Fruit fly (Drosophila melanogaster) whole organism: Measurements from ENCODE around the gene yem.

Experiments
- CG8478 ChIP-seq: fragments of >200 bp; optimal IDR thresholded peaks from 2 replicates; lab custom pipeline; 2018; ENCODE audit warnings: inconsistent platforms
- Dll ChIP-seq: fragments of >200 bp; optimal IDR thresholded peaks from 2 replicates; lab custom pipeline; 2017
- EcR ChIP-seq, 2 experiments: fragments of >200 bp; optimal IDR thresholded peaks; 2 replicates each; lab custom pipeline; 2017; ENCODE audit warnings: missing biosample characterization in 2 of 2, missing genetic modification characterization in 2 of 2, missing genetic modification reagents in 2 of 2
- pan ChIP-seq: fragments of >200 bp; optimal IDR thresholded peaks from 2 replicates; lab custom pipeline; 2017
- psq ChIP-seq: fragments of >200 bp; optimal IDR thresholded peaks from 2 replicates; lab custom pipeline; 2017
- usp ChIP-seq: fragments of >200 bp; optimal IDR thresholded peaks from 2 replicates; lab custom pipeline; 2017; ENCODE audit warnings: missing biosample characterization, missing genetic modification characterization, mixed read lengths

yem gene

DNA sequence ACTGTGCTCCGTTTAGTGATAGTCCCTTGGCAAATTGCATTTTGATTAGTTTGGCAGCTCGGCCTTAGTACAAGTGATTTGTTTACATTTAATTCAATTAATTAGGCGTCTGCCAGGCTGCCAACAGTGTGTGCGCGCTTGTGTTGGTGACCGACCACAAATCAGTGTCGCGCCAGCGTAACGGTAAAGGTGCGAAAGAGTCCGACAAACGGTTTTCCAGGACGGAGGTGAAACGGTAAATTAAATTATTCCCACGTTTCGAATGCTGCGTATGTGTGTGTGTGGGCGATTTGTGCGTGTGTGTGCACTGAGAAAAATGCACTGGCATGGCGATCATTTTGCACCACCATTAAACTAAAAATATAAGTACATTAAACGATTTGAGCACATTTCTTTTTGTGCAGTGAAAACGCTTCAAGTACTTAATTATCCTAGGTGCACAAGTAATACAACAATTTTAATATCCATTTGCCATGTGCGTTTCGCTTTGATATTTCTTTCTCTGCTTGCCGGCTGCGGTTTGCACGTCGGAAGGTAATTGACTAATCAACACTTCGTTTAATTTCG, 16.4 kb upstream of the yem start:
- TF ChIP-seq CG8478 (lab: Kevin White, UChicago) (no peak), usp (no peak), Dll (lab: Kevin White, UChicago) (no peak), EcR (GFP tag; optimal IDR thresholded peaks at IDR 0.05; lab: Kevin White, UChicago) (no peak), pan (lab: Kevin White, UChicago) (no peak), psq (lab: Kevin White, UChicago) (no peak)

DNA sequence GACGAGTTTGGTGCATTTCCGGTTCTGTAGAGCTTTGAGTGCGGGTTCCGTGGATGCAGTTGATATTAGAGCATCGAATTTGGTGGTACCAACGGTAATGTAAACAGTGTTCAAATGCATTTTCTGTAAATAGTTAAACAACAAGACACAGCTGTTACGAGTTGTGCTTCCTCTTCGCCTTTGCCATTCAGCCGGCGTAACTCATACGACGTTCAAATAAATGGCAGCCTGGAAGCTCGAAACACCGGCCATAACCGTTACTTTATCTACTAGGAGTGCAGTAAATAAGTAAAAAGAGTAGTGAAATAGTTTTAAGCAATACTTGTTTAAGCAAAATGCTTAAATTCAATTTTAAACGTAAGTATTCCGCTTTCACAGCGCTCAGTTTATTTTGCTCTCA, 15.7 kb upstream of the yem start, which contains the start of the genes Alg13 and superdeath:
Gene Alg13, minus strand, starts transcription at position 167 of the 400 bp plus-strand sequence.
Gene superdeath, plus strand, starts transcription at position 256 of the 400 bp plus-strand sequence.
- TF ChIP-seq EcR (GFP tag; optimal IDR thresholded peaks at IDR 0.05; lab: Kevin White, UChicago): no peak
- no peak for TF ChIP-seq Dll (lab: Kevin White, UChicago)
- TF ChIP-seq usp: no peak
- TF ChIP-seq psq (lab: Kevin White, UChicago): no peak
- no peak for TF ChIP-seq CG8478 (lab: Kevin White, UChicago)
- TF ChIP-seq pan (lab: Kevin White, UChicago): no peak

DNA sequence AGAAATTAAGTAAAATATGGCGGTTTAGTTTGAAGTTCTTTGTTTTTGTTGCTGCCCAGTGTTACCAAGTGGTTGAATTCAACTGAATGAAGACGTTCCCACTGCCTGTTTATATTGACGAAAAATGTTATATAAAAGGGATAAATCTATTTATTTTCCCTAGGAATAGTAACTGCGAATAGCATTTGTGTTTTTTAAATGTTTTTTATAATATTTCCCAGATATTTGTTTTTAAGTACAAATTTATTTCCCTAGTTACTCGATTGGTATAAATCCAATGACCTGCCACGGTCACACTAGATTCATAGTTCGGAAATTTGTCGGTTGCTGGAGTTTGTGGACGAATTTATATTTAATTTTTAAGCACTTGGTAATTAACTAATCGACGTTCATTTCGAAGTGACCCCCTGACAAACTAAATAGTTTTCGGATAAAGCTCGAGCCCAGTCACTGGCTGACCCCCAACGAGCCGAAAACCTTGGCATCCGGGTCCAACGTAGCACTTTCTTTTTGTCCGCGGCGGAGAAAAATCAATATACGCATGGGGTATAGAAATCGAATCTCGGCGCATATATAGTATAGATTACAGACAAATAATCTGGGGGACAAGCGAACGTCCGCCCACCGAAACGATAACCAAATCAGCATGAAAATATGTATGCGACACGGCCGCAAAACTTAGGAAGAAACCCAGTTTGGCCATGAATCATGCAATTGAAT, 8.4 kb upstream of the yem start, which contains the start of the genes dgt6 and Vha100-1:
Gene dgt6, minus strand, starts transcription at position 71 of the 720 bp plus-strand sequence.
Gene Vha100-1, plus strand, starts transcription at position 292 of the 720 bp plus-strand sequence.
- TF ChIP-seq pan (lab: Kevin White, UChicago) (no peak), usp (no peak), psq (lab: Kevin White, UChicago) (no peak), Dll (lab: Kevin White, UChicago) (no peak)

DNA sequence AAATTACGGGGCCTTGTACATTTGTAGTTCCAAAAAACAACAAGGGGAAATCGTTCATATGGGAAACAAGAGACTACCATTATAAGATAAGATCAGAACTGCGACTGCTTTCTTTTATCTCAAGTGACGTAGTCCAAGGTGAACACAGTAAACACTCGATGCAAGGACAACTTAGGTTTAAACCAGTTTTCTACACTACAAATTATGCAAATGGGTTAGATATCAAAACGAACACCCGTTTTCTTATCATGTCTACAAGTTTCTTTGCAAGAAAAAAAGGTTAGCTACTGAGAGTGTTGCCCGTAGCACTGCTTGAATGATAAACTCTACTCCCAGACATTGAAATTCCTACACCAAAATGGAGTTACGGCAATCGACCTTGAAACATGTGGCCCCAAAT, 1.4 kb upstream of the yem start:
- no peak for TF ChIP-seq psq (lab: Kevin White, UChicago)
- no peak for TF ChIP-seq Dll (lab: Kevin White, UChicago)
- no peak for TF ChIP-seq EcR (GFP tag; optimal IDR thresholded peaks at IDR 0.05; lab: Kevin White, UChicago)
- no peak for TF ChIP-seq CG8478 (lab: Kevin White, UChicago)
- TF ChIP-seq pan (lab: Kevin White, UChicago): no peak
- TF ChIP-seq usp: no peak

DNA sequence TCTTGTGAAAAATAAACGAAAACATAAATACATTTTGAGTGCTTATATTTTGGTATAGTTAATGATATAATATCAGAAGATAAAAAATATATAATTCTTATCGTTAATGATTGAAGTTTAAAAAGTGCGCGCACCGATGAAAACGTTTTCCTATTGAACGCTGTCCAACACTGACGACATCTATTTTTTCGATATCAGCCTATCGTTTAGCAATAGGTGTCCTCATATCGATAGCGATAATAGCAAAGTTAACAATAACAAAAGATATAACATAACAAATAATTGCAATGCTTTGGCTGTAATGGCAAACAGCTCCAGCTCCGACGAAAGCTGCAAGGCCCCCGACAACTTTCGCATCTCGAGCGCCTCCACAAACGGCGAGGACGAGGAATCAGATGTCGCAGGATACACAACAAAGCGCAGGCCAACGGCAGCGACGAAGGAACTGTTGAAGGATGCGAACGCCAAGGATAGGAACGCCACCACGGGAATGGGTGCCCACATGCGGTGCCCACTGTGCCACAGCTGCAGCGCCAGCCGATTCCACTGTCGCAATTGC, 6.4 kb downstream of the yem start, which contains the start of gene Atg14:
Gene Atg14, plus strand, starts transcription at position 225 of the 559 bp plus-strand sequence.
- TF ChIP-seq EcR (GFP tag; optimal IDR thresholded peaks at IDR 0.05; lab: Kevin White, UChicago) (no peak), psq (lab: Kevin White, UChicago) (no peak), usp (no peak), CG8478 (lab: Kevin White, UChicago) (no peak), pan (lab: Kevin White, UChicago) (no peak)

DNA sequence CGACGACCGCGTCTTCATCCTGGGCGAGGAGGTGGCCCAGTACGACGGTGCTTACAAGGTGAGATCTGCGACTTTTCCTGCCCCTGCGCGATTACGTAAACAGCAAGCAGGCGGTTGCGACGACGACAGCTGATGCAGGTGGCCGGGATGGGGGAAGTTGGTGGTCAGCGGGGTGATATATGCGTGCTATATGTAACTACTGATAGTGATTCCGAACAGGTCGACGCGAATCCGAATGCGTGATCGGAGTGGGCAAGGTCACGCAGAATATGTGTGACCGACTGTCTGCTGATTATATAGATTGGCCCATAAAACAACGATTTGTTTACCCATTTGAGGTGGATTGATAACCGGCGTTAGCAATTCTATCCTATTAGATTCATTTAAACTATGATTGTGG, 9.3 kb downstream of the yem start:
- TF ChIP-seq EcR (GFP tag; optimal IDR thresholded peaks at IDR 0.05; lab: Kevin White, UChicago) (no peak), psq (lab: Kevin White, UChicago) (no peak), usp (no peak), CG8478 (lab: Kevin White, UChicago) (no peak), pan (lab: Kevin White, UChicago) (no peak), Dll (lab: Kevin White, UChicago) (no peak)

DNA sequence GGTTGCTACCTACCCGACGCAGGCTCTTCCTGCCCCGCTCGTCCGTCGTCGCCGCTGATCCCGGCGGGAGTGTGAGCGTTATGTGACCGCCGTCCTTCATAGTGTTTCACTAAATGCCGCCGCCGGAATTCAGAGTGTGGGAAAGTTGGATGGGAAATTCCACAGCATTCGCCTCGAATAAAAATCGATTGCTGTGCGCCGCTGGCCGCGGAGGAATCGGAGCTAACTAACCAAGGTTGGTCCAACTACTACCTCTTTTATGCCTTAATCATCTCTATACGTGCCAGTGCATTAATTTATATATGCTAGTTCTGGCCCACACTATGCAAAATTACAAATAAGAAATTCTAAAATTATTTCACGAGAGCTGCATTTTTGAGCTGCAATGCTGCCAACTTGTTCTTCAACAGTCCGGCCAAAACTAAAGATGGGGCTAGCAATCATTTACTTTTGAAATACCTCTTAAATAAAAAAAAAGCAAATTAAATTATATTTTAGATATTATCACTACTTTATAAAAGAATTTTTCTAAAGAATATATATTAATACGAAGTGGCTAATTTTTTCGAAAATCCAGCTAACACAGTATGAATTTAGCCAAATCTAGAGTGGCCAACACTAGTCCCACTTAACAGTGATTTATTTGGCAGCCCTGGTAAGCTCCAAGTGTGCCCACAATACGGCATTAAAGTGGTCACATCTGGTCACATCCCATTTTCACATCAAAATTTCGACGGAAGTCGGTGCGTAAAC, 10.1 kb downstream of the yem start, which contains the start of the genes alpha-Man-Ib and Pdhb:
Gene alpha-Man-Ib, minus strand, starts transcription at position 425 of the 753 bp plus-strand sequence.
Gene Pdhb, plus strand, starts transcription at position 674 of the 753 bp plus-strand sequence.
- TF ChIP-seq CG8478 (lab: Kevin White, UChicago) (no peak), EcR (GFP tag; optimal IDR thresholded peaks at IDR 0.05; lab: Kevin White, UChicago) (no peak), psq (lab: Kevin White, UChicago) (no peak), pan (lab: Kevin White, UChicago) (no peak), usp (no peak), Dll (lab: Kevin White, UChicago) (no peak)

DNA sequence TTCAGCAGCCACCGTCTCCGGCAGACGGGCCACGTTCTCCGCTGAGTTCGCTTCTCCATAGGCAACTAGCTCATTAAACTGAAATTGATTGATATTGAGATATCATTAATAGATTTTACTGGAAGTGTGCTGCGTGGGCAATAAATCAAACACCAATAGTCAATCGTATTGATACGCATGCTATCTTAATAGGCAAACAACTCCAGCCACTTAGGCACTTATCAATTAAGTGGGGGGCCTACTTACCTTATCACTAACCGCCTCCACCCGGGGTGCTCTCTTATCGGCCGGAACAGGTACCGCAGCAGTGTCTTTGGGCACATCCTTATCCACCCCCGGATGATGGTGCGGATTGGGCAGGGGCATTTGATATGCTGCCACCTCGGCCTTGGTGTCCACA, 10.9 kb downstream of the yem start:
- no peak for TF ChIP-seq CG8478 (lab: Kevin White, UChicago)
- TF ChIP-seq psq (lab: Kevin White, UChicago): no peak
- TF ChIP-seq Dll (lab: Kevin White, UChicago): no peak
- no peak for TF ChIP-seq usp
- TF ChIP-seq pan (lab: Kevin White, UChicago): no peak
- no peak for TF ChIP-seq EcR (GFP tag; optimal IDR thresholded peaks at IDR 0.05; lab: Kevin White, UChicago)

DNA sequence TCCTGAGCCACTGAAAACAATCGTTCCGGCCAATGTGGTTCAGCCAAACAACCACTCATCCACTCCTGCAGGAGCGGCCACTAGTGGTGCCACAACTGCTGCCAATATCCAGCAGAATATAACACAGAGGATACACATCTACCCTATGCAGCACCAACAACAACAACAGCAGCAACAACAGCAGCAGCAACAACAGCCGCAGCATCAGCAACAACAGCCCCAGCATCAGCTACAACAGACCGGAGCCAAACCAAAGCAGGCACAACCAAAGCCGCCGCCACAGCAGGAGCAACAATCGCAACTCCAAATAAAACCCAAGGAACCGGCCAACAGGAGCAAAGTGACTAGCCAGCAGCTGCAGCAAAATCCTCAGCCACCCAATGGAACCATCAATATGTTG, 19.5 kb downstream of the yem start:
- TF ChIP-seq pan (lab: Kevin White, UChicago): no peak

DNA sequence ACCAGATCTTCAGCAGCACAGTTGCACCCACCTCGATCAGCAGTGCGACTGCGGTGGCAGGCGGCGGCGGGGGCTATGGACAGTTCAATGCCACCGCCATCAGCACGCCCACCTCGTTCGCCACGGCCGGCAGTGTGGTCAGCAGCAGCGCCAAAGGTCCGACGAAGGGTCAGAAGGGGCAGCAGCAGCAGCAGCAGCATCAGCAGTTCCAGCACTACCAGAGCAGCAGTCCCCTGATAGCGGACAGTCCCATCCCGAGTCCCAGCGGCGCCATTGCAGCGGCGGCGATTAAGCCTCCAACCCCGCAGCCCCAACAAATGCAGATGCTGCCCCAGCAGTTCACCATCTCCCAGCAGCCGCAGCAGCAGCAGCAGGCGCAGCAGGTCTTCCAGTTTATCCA, 24.7 kb downstream of the yem start:
- TF ChIP-seq EcR (GFP tag; optimal IDR thresholded peaks at IDR 0.05; lab: Kevin White, UChicago) (no peak), psq (lab: Kevin White, UChicago) (no peak), Dll (lab: Kevin White, UChicago) (no peak), pan (lab: Kevin White, UChicago) (no peak), usp (no peak), CG8478 (lab: Kevin White, UChicago) (no peak)

DNA sequence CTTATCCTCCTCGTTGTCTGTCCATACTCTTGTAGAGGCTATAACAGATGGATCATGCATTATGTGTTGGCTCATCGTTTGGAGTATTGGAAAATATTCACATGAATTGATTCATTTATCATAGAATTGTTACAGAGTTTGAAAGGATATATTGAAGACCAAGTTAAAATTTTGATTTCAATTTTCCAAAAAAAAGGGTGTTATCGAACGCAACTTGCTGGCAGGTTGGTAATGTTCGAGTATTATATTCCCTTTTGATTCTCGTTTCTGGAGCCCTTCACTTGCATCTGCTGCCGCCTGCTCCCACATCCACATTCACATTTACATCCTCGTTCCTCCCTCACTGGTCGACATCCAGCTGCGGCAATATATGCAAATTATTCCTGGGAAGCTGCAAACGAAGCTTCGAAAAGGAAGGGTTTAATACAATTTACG, 26.7 kb downstream of the yem start:
- TF ChIP-seq usp (no peak), Dll (lab: Kevin White, UChicago) (no peak), CG8478 (lab: Kevin White, UChicago) (no peak), pan (lab: Kevin White, UChicago) (no peak), psq (lab: Kevin White, UChicago) (no peak), EcR (GFP tag; optimal IDR thresholded peaks at IDR 0.05; lab: Kevin White, UChicago) (no peak)
